Fruit fly (Drosophila melanogaster) whole organism: Measurements from ENCODE around the gene nebu.

ENCODE experiments used
- CG8478 ChIP-seq: fragments of >200 bp; optimal IDR thresholded peaks from 2 replicates; lab custom pipeline; 2018; ENCODE audit warnings: inconsistent platforms
- pan ChIP-seq: fragments of >200 bp; optimal IDR thresholded peaks from 2 replicates; lab custom pipeline; 2017
- psq ChIP-seq: fragments of >200 bp; optimal IDR thresholded peaks from 2 replicates; lab custom pipeline; 2017
- usp ChIP-seq: fragments of >200 bp; optimal IDR thresholded peaks from 2 replicates; lab custom pipeline; 2017; ENCODE audit warnings: missing biosample characterization, missing genetic modification characterization, mixed read lengths

DNA sequence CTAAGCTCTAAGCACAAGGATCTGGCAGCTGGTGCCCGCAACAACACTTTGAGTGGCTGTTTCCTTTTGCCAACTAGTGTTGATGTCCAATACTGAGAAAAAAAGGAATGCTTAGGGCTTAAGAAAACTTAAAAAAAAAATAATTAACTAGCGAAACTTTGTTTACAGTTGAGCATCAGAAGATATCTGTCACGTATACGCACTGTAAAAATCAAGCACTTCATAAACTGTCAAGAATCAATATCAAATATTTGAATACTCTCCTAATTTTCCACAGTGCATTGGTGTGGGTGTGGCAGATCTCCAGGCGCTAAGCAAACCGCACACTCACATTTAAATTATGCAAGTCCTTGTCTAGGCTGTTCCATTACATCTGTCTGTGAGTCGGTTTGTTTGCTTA, 31.3 kb upstream of the nebu start:
- TF ChIP-seq pan (no peak), psq (lab: Kevin White, UChicago) (no peak), usp (GFP tag; lab: Kevin White, UChicago) (no peak), CG8478 (lab: Kevin White, UChicago) (no peak)
